Worm (Caenorhabditis elegans) whole organism, early embryonic: ENCODE data around the gene B0334.4.
A peak's percentile ranks its signal among the peaks of the same experiment; 100 is the strongest.

Experiments
- ama-1 ChIP-seq: fragments of 150-350 bp; optimal IDR thresholded peaks from 2 replicates; lab custom pipeline; 2014
- hmg-4 ChIP-seq: fragments of 200-800 bp; sonication (Bioruptor generic); optimal IDR thresholded peaks from 2 replicates; lab custom pipeline; 2018; ENCODE audit warnings: mild to moderate bottlenecking, missing genetic modification characterization, missing compliant biosample characterization
- tra-4 ChIP-seq: sonication (generic microtip); optimal IDR thresholded peaks from 2 replicates; lab custom pipeline; 2017; ENCODE audit warnings: missing genetic modification characterization, missing compliant biosample characterization

- TF ChIP-seq tra-4 (no peak), ama-1 (lab: Kevin White, UChicago) (no peak), hmg-4 (GFP tag; lab: Kevin White, UChicago) (peak; percentile 22)
These were observed 21.8 kb upstream of the B0334.4 start, which contains the start of the genes metl-1 and W02B12.11 for ce11 chrII:11473525-11474181.
